Worm (Caenorhabditis elegans): ENCODE data around the gene ZK673.2.
A peak's percentile ranks its signal among the peaks of the same experiment; 100 is the strongest.
"Not testable (repeated sequence)": the region's sequence is repeated elsewhere in the genome, so short reads cannot be mapped to it uniquely, and the experiment has no call there.

ZK673.2 gene

ce11 chrII:10486738-10487137, 38.7 kb downstream of the ZK673.2 start, which contains the start of gene ZK666.15:
TSS of gene ZK666.15 (plus strand) at chrII:10487038.
- TF ChIP-seq F37D6.2 (tag; optimal IDR thresholded peaks at IDR 0.05): no peak
- TF ChIP-seq set-16 (GFP tag; IDR thresholded peaks at IDR 0.05): no peak
- no peak for TF ChIP-seq daf-12 (tag; optimal IDR thresholded peaks at IDR 0.05)
- no peak for TF ChIP-seq Y48G9A.11 (GFP tag; IDR thresholded peaks at IDR 0.05)
- TF ChIP-seq ztf-11 (tag; optimal IDR thresholded peaks at IDR 0.05): no peak
- no peak for TF ChIP-seq nhr-111 (GFP tag; optimal IDR thresholded peaks at IDR 0.05)
- TF ChIP-seq T20F7.1 (GFP tag; optimal IDR thresholded peaks at IDR 0.05): no peak
- no peak for TF ChIP-seq mdl-1 (tag; optimal IDR thresholded peaks at IDR 0.05)
- no peak for TF ChIP-seq lsy-2 (tag; optimal IDR thresholded peaks at IDR 0.05)
- TF ChIP-seq mdt-29 (GFP tag; IDR thresholded peaks at IDR 0.05): no peak

- TF ChIP-seq dve-1 (tag; optimal IDR thresholded peaks at IDR 0.05; ENCODE audit: insufficient read depth) (peak; percentile 18), ces-1 (GFP tag; optimal IDR thresholded peaks at IDR 0.05) (no peak), nhr-28 (tag; optimal IDR thresholded peaks at IDR 0.05) (peak; percentile 58), mxl-2 (GFP tag; conservative IDR thresholded peaks at IDR 0.05) (no peak), nhr-6 (tag; optimal IDR thresholded peaks at IDR 0.05) (no peak), daf-16 (GFP tag; optimal IDR thresholded peaks at IDR 0.05) (no peak), daf-16 (tag; optimal IDR thresholded peaks at IDR 0.05) (peak; percentile 87), skn-1 (tag; optimal IDR thresholded peaks at IDR 0.05) (no peak), pqm-1 (tag; optimal IDR thresholded peaks at IDR 0.05) (peak; percentile 23), Y5F2A.4 (GFP tag; optimal IDR thresholded peaks at IDR 0.05) (no peak), Y75B8A.6 (GFP tag; IDR thresholded peaks at IDR 0.05) (no peak), T20F7.1 (GFP tag; optimal IDR thresholded peaks at IDR 0.05) (no peak)
These were observed 42.3 kb downstream of the ZK673.2 start, which contains the start of gene clec-61 for ce11 chrII:10490329-10490728. TSS of gene clec-61 (minus strand) at chrII:10490537.

- TF ChIP-seq lim-7 (GFP tag; IDR thresholded peaks at IDR 0.05); unc-130 (GFP tag; optimal IDR thresholded peaks at IDR 0.05); mxl-2 (GFP tag; conservative IDR thresholded peaks at IDR 0.05): not testable (repeated sequence)
These were observed 45.0 kb downstream of the ZK673.2 start, which contains the start of gene ZK666.8 for ce11 chrII:10493034-10493433. TSS of gene ZK666.8 (minus strand) at chrII:10493134.

- TF ChIP-seq F44E2.7 (GFP tag; IDR thresholded peaks at IDR 0.05): no peak
- no peak for TF ChIP-seq daf-19 (GFP tag; conservative IDR thresholded peaks at IDR 0.05)
- no peak for TF ChIP-seq mes-2 (tag; optimal IDR thresholded peaks at IDR 0.05; ENCODE audit: poor library complexity, severe bottlenecking)
- TF ChIP-seq snpc-1.2 (GFP tag; IDR thresholded peaks at IDR 0.05): no peak
- TF ChIP-seq lin-15B (tag; optimal IDR thresholded peaks at IDR 0.05): no peak
- no peak for TF ChIP-seq daf-16 (GFP tag; optimal IDR thresholded peaks at IDR 0.05)
- TF ChIP-seq daf-16 (tag; optimal IDR thresholded peaks at IDR 0.05): no peak
- TF ChIP-seq mxl-2 (GFP tag; conservative IDR thresholded peaks at IDR 0.05): no peak
- no peak for TF ChIP-seq ZK546.5 (tag; optimal IDR thresholded peaks at IDR 0.05)
- TF ChIP-seq madf-5 (GFP tag; IDR thresholded peaks at IDR 0.05): no peak
- TF ChIP-seq lir-3 (tag; optimal IDR thresholded peaks at IDR 0.05): no peak
- no peak for TF ChIP-seq lim-7 (GFP tag; IDR thresholded peaks at IDR 0.05)
- TF ChIP-seq hlh-11 (tag; optimal IDR thresholded peaks at IDR 0.05): no peak
- no peak for TF ChIP-seq Y5F2A.4 (GFP tag; optimal IDR thresholded peaks at IDR 0.05)
- no peak for TF ChIP-seq ctbp-1 (GFP tag; IDR thresholded peaks at IDR 0.05)
- TF ChIP-seq lin-13 (GFP tag; optimal IDR thresholded peaks at IDR 0.05): no peak
- TF ChIP-seq saeg-2 (GFP tag; IDR thresholded peaks at IDR 0.05): no peak
- no peak for TF ChIP-seq dmd-6 (GFP tag; IDR thresholded peaks at IDR 0.05)
- no peak for TF ChIP-seq egl-27 (tag; optimal IDR thresholded peaks at IDR 0.05)
- no peak for TF ChIP-seq vab-7 (GFP tag; IDR thresholded peaks at IDR 0.05)
These were observed 46.4 kb downstream of the ZK673.2 start, which contains the start of gene ZK666.14 for ce11 chrII:10494467-10494866. TSS of gene ZK666.14 (plus strand) at chrII:10494767.

All from whole organism, L4 larva.